Worm (Caenorhabditis elegans): Measurements from ENCODE around the gene nhr-106.

The nhr-106 gene

ce11 chrV:446988-447387 is 42.4 kb upstream of the nhr-106 start:
- TF ChIP-seq dmd-4 (tag; optimal IDR thresholded peaks at IDR 0.05) (no peak), nhr-237 (tag; optimal IDR thresholded peaks at IDR 0.05) (no peak), F13H6.1 (tag; optimal IDR thresholded peaks at IDR 0.05) (no peak), nhr-11 (tag; optimal IDR thresholded peaks at IDR 0.05) (no peak), crh-2 (tag; optimal IDR thresholded peaks at IDR 0.05) (no peak), lin-13 (GFP tag; optimal IDR thresholded peaks at IDR 0.05) (no peak)

ce11 chrV:449130-449529 is 40.3 kb upstream of the nhr-106 start, which contains the start of gene srh-35:
TSS of gene srh-35 (minus strand) at chrV:449230.
- no peak for TF ChIP-seq dmd-4 (tag; optimal IDR thresholded peaks at IDR 0.05)
- no peak for TF ChIP-seq lin-11 (tag; optimal IDR thresholded peaks at IDR 0.05)
- TF ChIP-seq nhr-21 (tag; optimal IDR thresholded peaks at IDR 0.05): no peak
- TF ChIP-seq nhr-23 (tag; optimal IDR thresholded peaks at IDR 0.05): no peak
- no peak for TF ChIP-seq peb-1 (tag; optimal IDR thresholded peaks at IDR 0.05)
- no peak for TF ChIP-seq aly-2 (tag; optimal IDR thresholded peaks at IDR 0.05)
- no peak for TF ChIP-seq egl-27 (tag; optimal IDR thresholded peaks at IDR 0.05)
- TF ChIP-seq C34F6.9 (tag; optimal IDR thresholded peaks at IDR 0.05): no peak
- no peak for TF ChIP-seq zag-1 (tag; optimal IDR thresholded peaks at IDR 0.05)
- no peak for TF ChIP-seq R02D3.7 (tag; optimal IDR thresholded peaks at IDR 0.05)

ce11 chrV:449685-450084 is 39.7 kb upstream of the nhr-106 start, which contains the start of gene M02H5.8:
TSS of gene M02H5.8 (plus strand) at chrV:449981.
- TF ChIP-seq unc-62 (GFP tag; optimal IDR thresholded peaks at IDR 0.05) (no peak), zag-1 (tag; optimal IDR thresholded peaks at IDR 0.05) (no peak), snpc-4 (tag; optimal IDR thresholded peaks at IDR 0.05) (no peak), fos-1 (tag; optimal IDR thresholded peaks at IDR 0.05) (peak; percentile 95)

ce11 chrV:450757-451501 is 38.5 kb upstream of the nhr-106 start, which contains the start of gene nhr-123:
TSS of gene nhr-123 (plus strand) at chrV:451451.
- TF ChIP-seq nhr-237 (tag; optimal IDR thresholded peaks at IDR 0.05) (no peak), F13H6.1 (tag; optimal IDR thresholded peaks at IDR 0.05) (no peak), ztf-11 (tag; optimal IDR thresholded peaks at IDR 0.05) (no peak), fos-1 (tag; optimal IDR thresholded peaks at IDR 0.05) (peak; percentile 41), nhr-21 (tag; optimal IDR thresholded peaks at IDR 0.05) (no peak), ztf-1 (GFP tag; conservative IDR thresholded peaks at IDR 0.05) (no peak)

ce11 chrV:453569-453968 is 35.9 kb upstream of the nhr-106 start, which contains the start of gene nhr-98:
TSS of gene nhr-98 (plus strand) at chrV:453869.
- TF ChIP-seq unc-39 (tag; optimal IDR thresholded peaks at IDR 0.05) (no peak), mab-5 (tag; optimal IDR thresholded peaks at IDR 0.05) (no peak), zag-1 (tag; optimal IDR thresholded peaks at IDR 0.05) (no peak), nhr-25 (tag; optimal IDR thresholded peaks at IDR 0.05) (no peak), peb-1 (tag; optimal IDR thresholded peaks at IDR 0.05) (no peak), ztf-1 (GFP tag; conservative IDR thresholded peaks at IDR 0.05) (no peak), ceh-16 (tag; optimal IDR thresholded peaks at IDR 0.05) (no peak), F13H6.1 (tag; optimal IDR thresholded peaks at IDR 0.05) (no peak), sma-9 (GFP tag; optimal IDR thresholded peaks at IDR 0.05) (no peak), sma-9 (tag; optimal IDR thresholded peaks at IDR 0.05) (no peak), mdl-1 (tag; optimal IDR thresholded peaks at IDR 0.05) (no peak), egl-27 (tag; optimal IDR thresholded peaks at IDR 0.05) (no peak), Y55F3AM.14 (GFP tag; optimal IDR thresholded peaks at IDR 0.05) (no peak), nhr-12 (tag; optimal IDR thresholded peaks at IDR 0.05) (no peak), snpc-4 (tag; optimal IDR thresholded peaks at IDR 0.05) (no peak)

ce11 chrV:457839-458238 is 31.6 kb upstream of the nhr-106 start:
- no peak for TF ChIP-seq ama-1 (optimal IDR thresholded peaks at IDR 0.05)
- no peak for TF ChIP-seq dmd-4 (tag; optimal IDR thresholded peaks at IDR 0.05)
- no peak for TF ChIP-seq ZK546.5 (tag; optimal IDR thresholded peaks at IDR 0.05)
- no peak for TF ChIP-seq ceh-16 (tag; optimal IDR thresholded peaks at IDR 0.05)
